Worm (Caenorhabditis elegans): ENCODE results near the gene jmjd-5.

DNA sequence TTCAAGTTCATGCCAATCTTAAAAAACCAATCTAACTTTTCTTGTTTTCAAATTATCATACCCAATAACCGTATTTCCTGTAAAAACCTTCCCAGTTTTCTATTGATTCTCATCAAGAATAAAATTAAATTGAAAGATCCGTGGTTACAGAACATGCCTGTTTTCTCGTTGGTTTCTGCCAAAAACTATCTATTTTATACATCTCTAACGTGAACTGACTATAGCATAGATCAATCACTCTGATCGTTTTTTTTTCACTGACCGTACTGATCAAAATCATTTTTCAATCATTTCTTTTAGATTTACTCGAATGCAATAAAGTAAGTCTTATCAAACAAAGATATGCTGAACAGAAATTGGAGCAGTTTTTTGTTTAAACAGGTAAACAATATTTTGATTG, 2.4 kb upstream of the jmjd-5 start, which contains the start of gene C06H2.2:
- TF ChIP-seq rnt-1 (tag; optimal IDR thresholded peaks at IDR 0.05) = no peak
- TF ChIP-seq snpc-4 (tag; optimal IDR thresholded peaks at IDR 0.05) = no peak
- TF ChIP-seq egl-27 (tag; optimal IDR thresholded peaks at IDR 0.05) = no peak
- no peak for TF ChIP-seq alr-1 (tag; optimal IDR thresholded peaks at IDR 0.05; ENCODE audit: borderline replicate concordance)
- TF ChIP-seq efl-1 (optimal IDR thresholded peaks at IDR 0.05) = no peak
- peak in 1 of 2 experiments; percentile 71 for TF ChIP-seq efl-1 (GFP tag; optimal IDR thresholded peaks at IDR 0.05 in 1 of 2)
- TF ChIP-seq lir-3 (tag; optimal IDR thresholded peaks at IDR 0.05; ENCODE audit: poor library complexity) = no peak
- TF ChIP-seq nhr-28 (tag; optimal IDR thresholded peaks at IDR 0.05) = no peak
- TF ChIP-seq nhr-85 (tag) = no peak

Measured in whole organism, L1 larva.